Fruit fly (Drosophila melanogaster) whole organism, embryonic: ENCODE results near the gene svr.

ENCODE experiments used
- BEAF-32 ChIP-seq: fragments of 200-800 bp; sonication (Bioruptor generic); optimal IDR thresholded peaks from 3 replicates; lab custom pipeline; 2017; ENCODE audit warnings: missing biosample characterization, missing genetic modification characterization, mild to moderate bottlenecking, moderate library complexity, missing genetic modification reagents
- Blimp-1 ChIP-seq: fragments of 200-800 bp; sonication (Bioruptor generic); optimal IDR thresholded peaks from 3 replicates; lab custom pipeline; 2018; ENCODE audit warnings: missing biosample characterization, missing genetic modification characterization, mild to moderate bottlenecking, moderate library complexity, missing genetic modification reagents
- CG11247 ChIP-seq: fragments of 200-800 bp; sonication (Bioruptor generic); IDR thresholded peaks from 2 replicates; pipeline ENCODE4 v1.3.6; 2022; ENCODE audit warnings: missing biosample characterization, missing genetic modification characterization
- CG11695 ChIP-seq: fragments of 200-800 bp; sonication (Bioruptor generic); IDR thresholded peaks from 3 replicates; pipeline ENCODE4 v1.3.6; 2022; ENCODE audit warnings: missing biosample characterization, missing genetic modification characterization
- CG15073 ChIP-seq: fragments of 200-800 bp; sonication (Bioruptor generic); optimal IDR thresholded peaks from 2 replicates; lab custom pipeline; 2016; ENCODE audit warnings: missing biosample characterization, missing genetic modification characterization
- CG15514 ChIP-seq: fragments of 200-800 bp; sonication (Bioruptor generic); optimal IDR thresholded peaks from 3 replicates; lab custom pipeline; 2017; ENCODE audit warnings: missing biosample characterization, missing genetic modification characterization, mild to moderate bottlenecking, moderate library complexity, missing genetic modification reagents
- CG16779 ChIP-seq: fragments of 200-800 bp; sonication (Bioruptor generic); IDR thresholded peaks from 2 replicates; pipeline ENCODE4 v1.3.6; 2022; ENCODE audit warnings: missing biosample characterization, missing genetic modification characterization
- CG17361 ChIP-seq: fragments of 200-800 bp; sonication (Bioruptor generic); IDR thresholded peaks from 3 replicates; pipeline ENCODE4 v1.3.6; 2022; ENCODE audit warnings: missing biosample characterization, missing genetic modification characterization
- CG2889 ChIP-seq: fragments of 200-800 bp; sonication (Bioruptor generic); IDR thresholded peaks from 3 replicates; pipeline ENCODE4 v1.3.6; 2022; ENCODE audit warnings: missing biosample characterization, missing genetic modification characterization
- CG32767 ChIP-seq: fragments of 200-800 bp; sonication (Bioruptor generic); IDR thresholded peaks from 2 replicates; pipeline ENCODE4 v1.3.6; 2022; ENCODE audit warnings: missing biosample characterization, missing genetic modification characterization
- CG32772 ChIP-seq: fragments of 200-800 bp; sonication (Bioruptor generic); IDR thresholded peaks from 2 replicates; pipeline ENCODE4 v1.3.6; 2022; ENCODE audit warnings: missing biosample characterization, missing genetic modification characterization
- CG34422 ChIP-seq: fragments of 200-800 bp; sonication (Bioruptor generic); IDR thresholded peaks from 3 replicates; pipeline ENCODE4 v1.3.6; 2022; ENCODE audit warnings: missing biosample characterization, missing genetic modification characterization
- CG6854 ChIP-seq: fragments of 200-800 bp; sonication (Bioruptor generic); optimal IDR thresholded peaks from 3 replicates; lab custom pipeline; 2017; ENCODE audit warnings: missing biosample characterization, mild to moderate bottlenecking, missing genetic modification characterization
- Chrac-16 ChIP-seq: fragments of 200-800 bp; sonication (Bioruptor generic); optimal IDR thresholded peaks from 3 replicates; lab custom pipeline; 2016; ENCODE audit warnings: missing biosample characterization, missing genetic modification characterization
- CoRest ChIP-seq: fragments of 200-800 bp; sonication (Bioruptor generic); optimal IDR thresholded peaks from 3 replicates; lab custom pipeline; 2018; ENCODE audit warnings: missing biosample characterization, mild to moderate bottlenecking, missing genetic modification characterization, moderate library complexity
- CrebB ChIP-seq: fragments of 200-800 bp; sonication (Bioruptor generic); optimal IDR thresholded peaks from 3 replicates; lab custom pipeline; 2018; ENCODE audit warnings: missing biosample characterization, mild to moderate bottlenecking, missing genetic modification characterization
- Dek ChIP-seq: fragments of 200-800 bp; sonication (Bioruptor generic); optimal IDR thresholded peaks from 3 replicates; lab custom pipeline; 2019; ENCODE audit warnings: missing biosample characterization, mild to moderate bottlenecking, missing genetic modification characterization, moderate library complexity
- Dll ChIP-seq: fragments of 200-800 bp; sonication (Bioruptor generic); IDR thresholded peaks from 4 replicates; pipeline ENCODE4 v1.3.6; 2022; ENCODE audit warnings: missing biosample characterization, missing genetic modification characterization; ENCODE audit not compliant: partially characterized antibody
- Doc3 ChIP-seq: fragments of 200-800 bp; sonication (Bioruptor generic); IDR thresholded peaks from 3 replicates; pipeline ENCODE4 v1.3.6; 2022; ENCODE audit warnings: missing biosample characterization, missing genetic modification characterization; ENCODE audit not compliant: partially characterized antibody
- ERR ChIP-seq: fragments of 200-800 bp; sonication (Bioruptor generic); optimal IDR thresholded peaks from 2 replicates; lab custom pipeline; 2016; ENCODE audit warnings: missing biosample characterization, missing genetic modification characterization
- Ets65A ChIP-seq: fragments of 200-800 bp; sonication (Bioruptor generic); peaks from one replicate; lab custom pipeline; 2016; ENCODE audit warnings: missing biosample characterization, missing genetic modification characterization
- Fer3 ChIP-seq: fragments of 200-800 bp; sonication (Bioruptor generic); optimal IDR thresholded peaks from 2 replicates; lab custom pipeline; 2018; ENCODE audit warnings: missing biosample characterization, mild to moderate bottlenecking, missing genetic modification characterization, moderate library complexity
- HLHmδ ChIP-seq: fragments of 200-800 bp; sonication (Bioruptor generic); optimal IDR thresholded peaks from 2 replicates; lab custom pipeline; 2018; ENCODE audit warnings: missing biosample characterization, mild to moderate bottlenecking, missing genetic modification characterization, moderate library complexity
- Hr78 ChIP-seq, 2 experiments: fragments of 200-800 bp in 1 of 2; fragments of >200 bp in 1 of 2; sonication (Bioruptor generic) in 1 of 2; optimal IDR thresholded peaks; 2 replicates each; lab custom pipeline; 2017 to 2019; ENCODE audit warnings: missing biosample characterization in 2 of 2, missing genetic modification characterization in 2 of 2, mild to moderate bottlenecking in 1 of 2, moderate library complexity in 1 of 2
- Hsf ChIP-seq: fragments of 200-800 bp; sonication (Bioruptor generic); optimal IDR thresholded peaks from 3 replicates; lab custom pipeline; 2016; ENCODE audit warnings: missing biosample characterization, missing genetic modification characterization
- NK7.1 ChIP-seq: fragments of 200-800 bp; sonication (Bioruptor generic); optimal IDR thresholded peaks from 3 replicates; lab custom pipeline; 2016; ENCODE audit warnings: missing biosample characterization, missing genetic modification characterization
- Optix ChIP-seq: fragments of 200-800 bp; sonication (Bioruptor generic); IDR thresholded peaks from 3 replicates; pipeline ENCODE4 v1.3.6; 2022; ENCODE audit warnings: missing biosample characterization, missing genetic modification characterization
- Sry-β ChIP-seq: fragments of 200-800 bp; sonication (Bioruptor generic); optimal IDR thresholded peaks from 2 replicates; lab custom pipeline; 2018; ENCODE audit warnings: missing biosample characterization, mild to moderate bottlenecking, missing genetic modification characterization, moderate library complexity
- Stat92E ChIP-seq, 3 experiments: fragments of >200 bp in 2 of 3; fragments of 200-800 bp in 1 of 3; sonication (Bioruptor generic) in 1 of 3; optimal IDR thresholded peaks; 2 replicates each; lab custom pipeline; 2017 to 2019; ENCODE audit warnings: missing biosample characterization in 3 of 3, missing genetic modification characterization in 3 of 3, mild to moderate bottlenecking in 1 of 3, moderate library complexity in 1 of 3
- Usf ChIP-seq: fragments of 200-800 bp; sonication (Bioruptor generic); optimal IDR thresholded peaks from 2 replicates; lab custom pipeline; 2017; ENCODE audit warnings: missing genotype, missing biosample characterization, missing genetic modification characterization
- ab ChIP-seq: fragments of 200-800 bp; sonication (Bioruptor generic); optimal IDR thresholded peaks from 2 replicates; lab custom pipeline; 2016; ENCODE audit warnings: missing biosample characterization, missing genetic modification characterization
- az2 ChIP-seq: fragments of 200-800 bp; sonication (Bioruptor generic); optimal IDR thresholded peaks from 3 replicates; lab custom pipeline; 2016; ENCODE audit warnings: missing biosample characterization, missing genetic modification characterization
- bowl ChIP-seq: fragments of 200-800 bp; sonication (Bioruptor generic); IDR thresholded peaks from 2 replicates; pipeline ENCODE4 v1.3.6; 2022; ENCODE audit warnings: missing biosample characterization, missing genetic modification characterization
- chn ChIP-seq: fragments of 200-800 bp; sonication (Bioruptor generic); optimal IDR thresholded peaks from 2 replicates; lab custom pipeline; 2016; ENCODE audit warnings: missing biosample characterization, missing genetic modification characterization
- dmrt11E ChIP-seq: fragments of 200-800 bp; sonication (Bioruptor generic); optimal IDR thresholded peaks from 3 replicates; lab custom pipeline; 2018; ENCODE audit warnings: missing biosample characterization, mild to moderate bottlenecking, missing genetic modification characterization, moderate library complexity
- eve ChIP-seq, 2 experiments: fragments of >200 bp; optimal IDR thresholded peaks; 2 replicates each; lab custom pipeline; 2017; ENCODE audit warnings: missing biosample characterization in 2 of 2, missing genetic modification characterization in 2 of 2
- exex ChIP-seq: fragments of 200-800 bp; sonication (Bioruptor generic); optimal IDR thresholded peaks from 4 replicates; lab custom pipeline; 2018; ENCODE audit warnings: missing biosample characterization, mild to moderate bottlenecking, missing genetic modification characterization, moderate library complexity
- fd64A ChIP-seq: fragments of 200-800 bp; sonication (Bioruptor generic); optimal IDR thresholded peaks from 3 replicates; lab custom pipeline; 2018; ENCODE audit warnings: missing biosample characterization, mild to moderate bottlenecking, missing genetic modification characterization
- gce ChIP-seq: fragments of 200-800 bp; sonication (Bioruptor generic); IDR thresholded peaks from 3 replicates; pipeline ENCODE4 v1.3.6; 2022; ENCODE audit warnings: missing biosample characterization, missing genetic modification characterization
- ind ChIP-seq: fragments of 200-800 bp; sonication (Bioruptor generic); optimal IDR thresholded peaks from 3 replicates; lab custom pipeline; 2016; ENCODE audit warnings: missing biosample characterization, missing genetic modification characterization
- kni ChIP-seq: fragments of 200-800 bp; sonication (Bioruptor generic); optimal IDR thresholded peaks from 3 replicates; lab custom pipeline; 2017; ENCODE audit warnings: mild to moderate bottlenecking, missing biosample characterization, missing genetic modification reagents, missing genetic modification characterization
- lilli ChIP-seq: fragments of 200-800 bp; sonication (Bioruptor generic); optimal IDR thresholded peaks from 3 replicates; lab custom pipeline; 2016; ENCODE audit warnings: missing biosample characterization, missing genetic modification characterization
- lov ChIP-seq, 2 experiments: fragments of 200-800 bp in 1 of 2; fragments of >200 bp in 1 of 2; sonication (Bioruptor generic) in 1 of 2; IDR thresholded peaks in 1 of 2; optimal IDR thresholded peaks in 1 of 2; 2 replicates in 1 of 2; 3 replicates in 1 of 2; pipeline versions ENCODE4 v1.3.6 to Lab custom; 2017 to 2022; ENCODE audit warnings: missing biosample characterization in 1 of 2, missing genetic modification characterization in 1 of 2
- shn ChIP-seq: fragments of 200-800 bp; sonication (Bioruptor generic); optimal IDR thresholded peaks from 3 replicates; lab custom pipeline; 2016; ENCODE audit warnings: missing biosample characterization, missing genetic modification characterization
- sim ChIP-seq: fragments of 200-800 bp; sonication (Bioruptor generic); IDR thresholded peaks from 2 replicates; pipeline ENCODE4 v1.3.6; 2022; ENCODE audit warnings: missing biosample characterization, missing genetic modification characterization
- ttk ChIP-seq: fragments of 200-800 bp; sonication (Bioruptor generic); IDR thresholded peaks from 2 replicates; pipeline ENCODE4 v2.1.2; 2022; ENCODE audit warnings: missing biosample characterization, missing genetic modification characterization
- tx ChIP-seq: fragments of 200-800 bp; sonication (Bioruptor generic); optimal IDR thresholded peaks from 2 replicates; lab custom pipeline; 2016; ENCODE audit warnings: missing biosample characterization, missing genetic modification characterization
- unpg ChIP-seq: fragments of 200-800 bp; sonication (Bioruptor generic); optimal IDR thresholded peaks from 3 replicates; lab custom pipeline; 2018; ENCODE audit warnings: missing biosample characterization, mild to moderate bottlenecking, missing genetic modification characterization, moderate library complexity

The svr gene

dm6 chrX:493445-494190, 2.6 kb upstream of the svr start, which contains the start of gene CG17896 (continued):
- 0 out of 3 replicates have a peak, but pooled peaks have one; percentile 44 for TF ChIP-seq Doc3 (GFP tag; lab: Robert Waterston, UW)
- TF ChIP-seq Dek (tag; lab: Kevin White, UChicago): peak; percentile 99
- TF ChIP-seq CG15514: peak; percentile 94
- peak; percentile 98 for TF ChIP-seq Chrac-16 (GFP tag; lab: Kevin White, UChicago)
- TF ChIP-seq HLHmδ (GFP tag; lab: Kevin White, UChicago): no peak
- TF ChIP-seq Hr78 (GFP tag; optimal IDR thresholded peaks at IDR 0.05; lab: Kevin White, UChicago): peak in 1 of 2 experiments; percentile 75
- TF ChIP-seq kni (GFP tag; lab: Kevin White, UChicago): peak; percentile 55
- peak; percentile 72 for TF ChIP-seq dmrt11E
- peak; percentile 97 for TF ChIP-seq CG17361
- TF ChIP-seq eve (GFP tag; optimal IDR thresholded peaks at IDR 0.05; lab: Kevin White, UChicago): no peak
- peak; percentile 89 for TF ChIP-seq fd64A (GFP tag; lab: Kevin White, UChicago)
- TF ChIP-seq CG16779 (GFP tag; lab: Robert Waterston, UW): peak; percentile 99
- TF ChIP-seq CG34422 (GFP tag; lab: Robert Waterston, UW): peak; percentile 98
- peak; percentile 99 for TF ChIP-seq Hsf (GFP tag; lab: Kevin White, UChicago)
- peak; percentile 98 for TF ChIP-seq CG11247 (GFP tag; lab: Robert Waterston, UW)
- peak; percentile 98 for TF ChIP-seq CoRest (tag; lab: Kevin White, UChicago)
- TF ChIP-seq CG32772: peak; percentile 98
- peak; percentile 92 for TF ChIP-seq Blimp-1 (GFP tag; lab: Kevin White, UChicago)
- peak; percentile 99 for TF ChIP-seq CrebB
- TF ChIP-seq CG11695 (GFP tag; lab: Robert Waterston, UW): peak; percentile 97
- TF ChIP-seq CG32767 (GFP tag; lab: Robert Waterston, UW): peak; percentile 96
- peak; percentile 97 for TF ChIP-seq Optix (GFP tag; lab: Robert Waterston, UW)
- peak; percentile 81 for TF ChIP-seq CG15073 (GFP tag; lab: Kevin White, UChicago)
- TF ChIP-seq bowl (GFP tag; lab: Robert Waterston, UW): peak; percentile 94
- peak; percentile 97 for TF ChIP-seq chn
- TF ChIP-seq gce: peak; percentile 96
- peak; percentile 99 for TF ChIP-seq Fer3 (tag; lab: Kevin White, UChicago)
- peak; percentile 99 for TF ChIP-seq lilli (GFP tag; lab: Kevin White, UChicago)
- TF ChIP-seq CG2889: peak; percentile 98
- peak; percentile 20 for TF ChIP-seq BEAF-32
- TF ChIP-seq Dll (GFP tag; lab: Robert Waterston, UW): no peak
- TF ChIP-seq Sry-β (GFP tag; lab: Kevin White, UChicago): no peak
- peak; percentile 99 for TF ChIP-seq ind
- peak; percentile 98 for TF ChIP-seq tx (GFP tag; lab: Kevin White, UChicago)
- peak; percentile 82 for TF ChIP-seq sim
- peak; percentile 98 for TF ChIP-seq shn (GFP tag; lab: Kevin White, UChicago)
- peak; percentile 97 for TF ChIP-seq Usf (GFP tag; lab: Kevin White, UChicago)
- TF ChIP-seq CG6854 (GFP tag; lab: Kevin White, UChicago): peak; percentile 97
- TF ChIP-seq Ets65A (GFP tag; lab: Kevin White, UChicago): peak; percentile 100
- TF ChIP-seq ERR (GFP tag; lab: Kevin White, UChicago): peak; percentile 98
- peak; percentile 97 for TF ChIP-seq unpg (GFP tag; lab: Kevin White, UChicago)
- TF ChIP-seq ab: peak; percentile 96
- peak; percentile 97 for TF ChIP-seq ttk
- TF ChIP-seq lov (optimal IDR thresholded peaks at IDR 0.05; lab: Kevin White, UChicago): no peak
- TF ChIP-seq lov (GFP tag; IDR thresholded peaks at IDR 0.05; lab: Robert Waterston, UW): peak; percentile 92
- peak in 1 of 3 experiments; percentile 13 for TF ChIP-seq Stat92E (GFP tag; optimal IDR thresholded peaks at IDR 0.05; lab: Kevin White, UChicago)
- peak; percentile 97 for TF ChIP-seq NK7.1 (GFP tag; lab: Kevin White, UChicago)
- TF ChIP-seq exex (tag; lab: Kevin White, UChicago): peak; percentile 91
- peak; percentile 94 for TF ChIP-seq az2
